Fruit fly (Drosophila melanogaster) Kc167 (cell line): ENCODE results near the gene CG2116.
A peak's percentile ranks its signal among the peaks of the same experiment; 100 is the strongest.

ENCODE experiments used
- Myc ChIP-seq: fragments of >200 bp; optimal IDR thresholded peaks from 2 replicates; lab custom pipeline; 2017; ENCODE audit warnings: missing external identifiers
- Sin3A ChIP-seq: fragments of >200 bp; optimal IDR thresholded peaks from 2 replicates; lab custom pipeline; 2018; ENCODE audit warnings: missing external identifiers
- h ChIP-seq: fragments of >200 bp; optimal IDR thresholded peaks from 3 replicates; lab custom pipeline; 2018; ENCODE audit warnings: missing external identifiers
- insv ChIP-seq: fragments of >200 bp; optimal IDR thresholded peaks from 3 replicates; lab custom pipeline; 2018; ENCODE audit warnings: missing external identifiers
- psq ChIP-seq: fragments of >200 bp; optimal IDR thresholded peaks from 2 replicates; lab custom pipeline; 2017; ENCODE audit warnings: missing external identifiers
- ttk ChIP-seq: sonication (Bioruptor generic); optimal IDR thresholded peaks from 2 replicates; lab custom pipeline; 2017; ENCODE audit warnings: missing external identifiers

The CG2116 gene

dm6 chrX:8143537-8143936 is 13.9 kb downstream of the CG2116 start, which contains the start of gene CG17982:
CG17982 (minus strand) TSS chrX:8143835.
- TF ChIP-seq Sin3A (lab: Kevin White, UChicago) = no peak
- TF ChIP-seq psq (lab: Kevin White, UChicago) = peak; percentile 13

dm6 chrX:8145501-8146157 is 16.0 kb downstream of the CG2116 start, which contains the start of the genes alpha-PheRS and CG2129:
alpha-PheRS (minus strand) TSS chrX:8145602.
CG2129 (plus strand) TSS chrX:8145839.
- TF ChIP-seq Sin3A (lab: Kevin White, UChicago) (no peak), psq (lab: Kevin White, UChicago) (no peak), ttk (lab: Kevin White, UChicago) (no peak), insv (lab: Kevin White, UChicago) (no peak)

- TF ChIP-seq h (lab: Kevin White, UChicago) = no peak
- no peak for TF ChIP-seq Sin3A (lab: Kevin White, UChicago)
- TF ChIP-seq psq (lab: Kevin White, UChicago) = no peak
Measured at dm6 chrX:8147649-8148048, 18.0 kb downstream of the CG2116 start, which contains the start of gene CG15336. CG15336 (plus strand) TSS chrX:8147949.

dm6 chrX:8148556-8148955 is 18.9 kb downstream of the CG2116 start, which contains the start of gene CG10959:
CG10959 (plus strand) TSS chrX:8148783.
- TF ChIP-seq ttk (lab: Kevin White, UChicago) (no peak), Myc (lab: Kevin White, UChicago) (no peak), insv (lab: Kevin White, UChicago) (no peak), h (lab: Kevin White, UChicago) (no peak), psq (lab: Kevin White, UChicago) (no peak), Sin3A (lab: Kevin White, UChicago) (no peak)

dm6 chrX:8152077-8152476 is 22.5 kb downstream of the CG2116 start, which contains the start of gene Gbeta5:
Gbeta5 (minus strand) TSS chrX:8152275.
- TF ChIP-seq psq (lab: Kevin White, UChicago) (no peak), ttk (lab: Kevin White, UChicago) (no peak), Sin3A (lab: Kevin White, UChicago) (no peak), h (lab: Kevin White, UChicago) (no peak), Myc (lab: Kevin White, UChicago) (no peak), insv (lab: Kevin White, UChicago) (no peak)

dm6 chrX:8152718-8153117 is 23.1 kb downstream of the CG2116 start, which contains the start of gene CG18262:
CG18262 (plus strand) TSS chrX:8152948.
- TF ChIP-seq h (lab: Kevin White, UChicago) (no peak), insv (lab: Kevin White, UChicago) (no peak), Sin3A (lab: Kevin White, UChicago) (no peak), ttk (lab: Kevin White, UChicago) (no peak), psq (lab: Kevin White, UChicago) (no peak), Myc (lab: Kevin White, UChicago) (no peak)

dm6 chrX:8157294-8157693 is 27.7 kb downstream of the CG2116 start, which contains the start of the genes Traf6 and GIIIspla2:
Traf6 (minus strand) TSS chrX:8157386.
GIIIspla2 (plus strand) TSS chrX:8157628.
- TF ChIP-seq insv (lab: Kevin White, UChicago) = no peak
- TF ChIP-seq psq (lab: Kevin White, UChicago) = no peak
- TF ChIP-seq h (lab: Kevin White, UChicago) = no peak
- no peak for TF ChIP-seq Sin3A (lab: Kevin White, UChicago)
- TF ChIP-seq ttk (lab: Kevin White, UChicago) = no peak
- TF ChIP-seq Myc (lab: Kevin White, UChicago) = no peak

- TF ChIP-seq h (lab: Kevin White, UChicago) = no peak
- no peak for TF ChIP-seq psq (lab: Kevin White, UChicago)
- no peak for TF ChIP-seq insv (lab: Kevin White, UChicago)
- no peak for TF ChIP-seq Myc (lab: Kevin White, UChicago)
- TF ChIP-seq ttk (lab: Kevin White, UChicago) = no peak
- no peak for TF ChIP-seq Sin3A (lab: Kevin White, UChicago)
Measured at dm6 chrX:8158942-8159472, 29.4 kb downstream of the CG2116 start.

- TF ChIP-seq Myc (lab: Kevin White, UChicago) (no peak), h (lab: Kevin White, UChicago) (no peak), insv (lab: Kevin White, UChicago) (no peak), ttk (lab: Kevin White, UChicago) (no peak), psq (lab: Kevin White, UChicago) (no peak), Sin3A (lab: Kevin White, UChicago) (no peak)
Measured at dm6 chrX:8159754-8160153, 30.1 kb downstream of the CG2116 start, which contains the start of gene CG15337. CG15337 (plus strand) TSS chrX:8160054.

- TF ChIP-seq h (lab: Kevin White, UChicago) (no peak), ttk (lab: Kevin White, UChicago) (no peak), Myc (lab: Kevin White, UChicago) (no peak), psq (lab: Kevin White, UChicago) (no peak), insv (lab: Kevin White, UChicago) (no peak), Sin3A (lab: Kevin White, UChicago) (no peak)
Measured at dm6 chrX:8162692-8163091, 33.1 kb downstream of the CG2116 start, which contains the start of gene CG10761. CG10761 (minus strand) TSS chrX:8162792.

- TF ChIP-seq ttk (lab: Kevin White, UChicago) (no peak), insv (lab: Kevin White, UChicago) (no peak), psq (lab: Kevin White, UChicago) (no peak), Sin3A (lab: Kevin White, UChicago) (no peak), h (lab: Kevin White, UChicago) (no peak), Myc (lab: Kevin White, UChicago) (no peak)
Measured at dm6 chrX:8163452-8163851, 33.8 kb downstream of the CG2116 start.
